Fruit fly (Drosophila melanogaster): ENCODE results near the gene CG2225.

DNA sequence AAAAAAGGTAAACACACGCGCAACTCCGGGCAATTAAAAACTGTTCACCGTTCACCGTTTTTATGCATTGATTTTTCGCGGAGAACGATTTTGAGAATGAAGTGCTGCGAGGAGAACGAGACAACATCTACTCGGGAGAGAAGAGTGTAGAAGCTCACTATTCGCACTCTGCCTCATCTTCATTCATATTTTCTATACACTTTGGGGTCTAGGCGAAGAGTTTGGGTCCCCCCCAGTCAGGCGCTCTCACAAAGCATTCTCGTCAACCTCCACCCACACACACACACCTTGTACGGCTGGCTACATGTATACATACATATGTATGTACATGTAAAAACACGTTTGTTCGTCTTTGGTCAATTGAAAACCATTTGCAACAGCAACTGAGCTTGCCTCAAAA, 774 bp downstream of the CG2225 start:
- peak; percentile 14 for TF ChIP-seq Lpt (GFP tag; optimal IDR thresholded peaks at IDR 0.05)
- TF ChIP-seq dsx (GFP tag; optimal IDR thresholded peaks at IDR 0.05; ENCODE audit: poor library complexity, severe bottlenecking) = no peak
- TF ChIP-seq Blimp-1 (GFP tag; optimal IDR thresholded peaks at IDR 0.05) = no peak
- no peak for TF ChIP-seq ss (GFP tag; optimal IDR thresholded peaks at IDR 0.05)
- no peak for TF ChIP-seq net (GFP tag; optimal IDR thresholded peaks at IDR 0.05)
- TF ChIP-seq Hr4 (GFP tag; optimal IDR thresholded peaks at IDR 0.05) = no peak
- no peak for TF ChIP-seq cyc (GFP tag; optimal IDR thresholded peaks at IDR 0.05)
- no peak; the same call in 1 of the 2 replicates for TF ChIP-seq CG15336 (GFP tag; IDR thresholded peaks at IDR 0.05)
- no peak for TF ChIP-seq Eip75B (GFP tag; optimal IDR thresholded peaks at IDR 0.05)
- TF ChIP-seq Hr39 (GFP tag; optimal IDR thresholded peaks at IDR 0.05) = no peak
- no peak for TF ChIP-seq OdsH (GFP tag; optimal IDR thresholded peaks at IDR 0.05)
- TF ChIP-seq CG3032 (tag; optimal IDR thresholded peaks at IDR 0.05) = no peak
- no peak for TF ChIP-seq Gug (GFP tag; IDR thresholded peaks at IDR 0.05)
- no peak for TF ChIP-seq CG31627 (GFP tag; optimal IDR thresholded peaks at IDR 0.05)
